Fruit fly (Drosophila melanogaster): ENCODE data around the gene CG15594.

DNA sequence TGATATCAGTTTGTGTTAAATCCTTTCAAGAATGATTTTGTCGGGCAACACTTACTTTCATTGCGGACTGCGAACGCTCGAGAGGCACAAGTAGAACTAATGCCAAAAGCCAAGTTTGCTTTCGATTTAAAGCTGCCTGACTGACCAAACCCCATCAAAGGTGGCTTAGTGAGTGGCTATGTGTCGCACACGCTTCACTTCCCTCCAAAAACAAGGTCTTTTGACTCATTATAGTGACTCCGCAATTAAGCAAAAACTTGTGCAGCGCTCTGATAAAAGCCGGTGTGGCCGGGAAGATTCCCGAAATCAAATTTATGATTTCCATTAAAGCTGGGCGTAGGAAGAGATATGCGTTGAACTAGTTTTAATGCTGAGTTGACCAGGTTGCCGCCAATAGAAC lies 2.4 kb upstream of the CG15594 start, which contains the start of gene CG15597:
- no peak for TF ChIP-seq CG8478 (optimal IDR thresholded peaks at IDR 0.05)
- no peak for TF ChIP-seq CTCF (optimal IDR thresholded peaks at IDR 0.05)

Data from S2 (cell line).